Worm (Caenorhabditis elegans) whole organism, L1 larva: ENCODE results near the gene srh-186.

ENCODE experiments used
- C16A3.4 ChIP-seq: fragments of 150-350 bp; optimal IDR thresholded peaks from 2 replicates; lab custom pipeline; 2014; ENCODE audit warnings: missing biosample characterization, missing genetic modification characterization
- F16B12.6 ChIP-seq: fragments of 150-350 bp; optimal IDR thresholded peaks from 2 replicates; lab custom pipeline; 2014; ENCODE audit warnings: missing biosample characterization, missing genetic modification characterization
- Y116A8C.19 ChIP-seq: sonication (generic microtip); optimal IDR thresholded peaks from 2 replicates; lab custom pipeline; 2016; ENCODE audit warnings: missing compliant biosample characterization, missing genetic modification characterization, borderline replicate concordance
- aha-1 ChIP-seq: fragments of 150-350 bp; optimal IDR thresholded peaks from 2 replicates; lab custom pipeline; 2014; ENCODE audit warnings: missing biosample characterization, missing genetic modification characterization
- aly-2 ChIP-seq: fragments of 150-350 bp; optimal IDR thresholded peaks from 2 replicates; lab custom pipeline; 2014; ENCODE audit warnings: missing biosample characterization, missing genetic modification characterization
- ama-1 ChIP-seq: fragments of 150-350 bp; optimal IDR thresholded peaks from 2 replicates; lab custom pipeline; 2014
- blmp-1 ChIP-seq: fragments of 150-350 bp; optimal IDR thresholded peaks from 2 replicates; lab custom pipeline; 2014; ENCODE audit warnings: missing biosample characterization, missing genetic modification characterization
- ceh-88 ChIP-seq: fragments of 200-800 bp; sonication (Bioruptor generic); IDR thresholded peaks from 2 replicates; pipeline ENCODE4 v1.3.6; 2022; ENCODE audit warnings: missing genetic modification characterization, missing compliant biosample characterization
- ceh-90 ChIP-seq: sonication (generic microtip); optimal IDR thresholded peaks from 2 replicates; lab custom pipeline; 2016; ENCODE audit warnings: missing genetic modification characterization, missing compliant biosample characterization
- ces-1 ChIP-seq: fragments of 150-350 bp; optimal IDR thresholded peaks from 2 replicates; lab custom pipeline; 2014; ENCODE audit warnings: missing biosample characterization, missing genetic modification reagents, missing genetic modification characterization
- dpl-1 ChIP-seq, 3 experiments: fragments of 150-350 bp in 2 of 3; sonication (generic microtip) in 1 of 3; optimal IDR thresholded peaks; 2 replicates each; lab custom pipeline; 2014 to 2017; ENCODE audit warnings: missing biosample characterization in 3 of 3, missing genetic modification characterization in 3 of 3, missing genetic modification reagents in 3 of 3
- efl-1 ChIP-seq, 4 experiments: fragments of 150-350 bp; optimal IDR thresholded peaks in 3 of 4; peaks in 1 of 4; 1 replicate in 1 of 4; 2 replicates in 3 of 4; lab custom pipeline; 2014; ENCODE audit warnings: missing biosample characterization in 2 of 4, missing genetic modification characterization in 2 of 4, missing genetic modification reagents in 2 of 4
- egl-27 ChIP-seq, 2 experiments: fragments of 150-350 bp in 1 of 2; sonication (generic microtip); optimal IDR thresholded peaks; 3 replicates each; lab custom pipeline; 2017 to 2018; ENCODE audit warnings: missing biosample characterization in 2 of 2, missing genetic modification characterization in 2 of 2, missing genetic modification reagents in 2 of 2
- elt-2 ChIP-seq: sonication (generic microtip); optimal IDR thresholded peaks from 2 replicates; lab custom pipeline; 2016; ENCODE audit warnings: missing genetic modification characterization, mild to moderate bottlenecking, inconsistent platforms, missing compliant biosample characterization, missing genetic modification reagents
- elt-3 ChIP-seq, 6 experiments: fragments of 150-350 bp in 1 of 6; sonication (generic microtip); optimal IDR thresholded peaks; 2 replicates each; lab custom pipeline; 2017 to 2018; ENCODE audit warnings: missing biosample characterization in 6 of 6, missing genetic modification characterization in 6 of 6, inconsistent platforms in 1 of 6
- fkh-10 ChIP-seq: sonication (generic microtip); optimal IDR thresholded peaks from 2 replicates; lab custom pipeline; 2017; ENCODE audit warnings: missing biosample characterization, missing genetic modification reagents, missing genetic modification characterization
- fkh-4 ChIP-seq: sonication (generic microtip); optimal IDR thresholded peaks from 2 replicates; lab custom pipeline; 2016; ENCODE audit warnings: missing compliant biosample characterization, missing genetic modification characterization, borderline replicate concordance
- fkh-8 ChIP-seq: sonication (generic microtip); optimal IDR thresholded peaks from 2 replicates; lab custom pipeline; 2016; ENCODE audit warnings: mild to moderate bottlenecking, missing genetic modification characterization, missing compliant biosample characterization
- fos-1 ChIP-seq: fragments of 150-350 bp; optimal IDR thresholded peaks from 2 replicates; lab custom pipeline; 2014; ENCODE audit warnings: missing biosample characterization, missing genetic modification characterization
- grh-1 ChIP-seq: fragments of 200-800 bp; sonication (Bioruptor generic); IDR thresholded peaks from 2 replicates; pipeline ENCODE4 v1.3.6; 2022; ENCODE audit warnings: missing genetic modification reagents, missing genetic modification characterization, missing compliant biosample characterization
- hlh-17 ChIP-seq: fragments of 200-800 bp; sonication (Bioruptor generic); optimal IDR thresholded peaks from 2 replicates; lab custom pipeline; 2018; ENCODE audit warnings: missing genetic modification characterization, mild to moderate bottlenecking, missing compliant biosample characterization, moderate library complexity, borderline replicate concordance
- irx-1 ChIP-seq: sonication (generic microtip); optimal IDR thresholded peaks from 2 replicates; lab custom pipeline; 2016; ENCODE audit warnings: missing genetic modification characterization, missing compliant biosample characterization
- lin-35 ChIP-seq, 2 experiments: fragments of 150-350 bp; optimal IDR thresholded peaks; 2 replicates each; lab custom pipeline; 2014; ENCODE audit warnings: missing biosample characterization in 2 of 2, missing genetic modification characterization in 2 of 2, missing genetic modification reagents in 2 of 2
- mab-9 ChIP-seq: fragments of 200-800 bp; sonication (Bioruptor generic); IDR thresholded peaks from 2 replicates; pipeline ENCODE4 v1.3.6; 2022; ENCODE audit warnings: missing genetic modification reagents, missing genetic modification characterization, missing compliant biosample characterization
- mdl-1 ChIP-seq, 2 experiments: fragments of 150-350 bp; optimal IDR thresholded peaks; 2 replicates each; lab custom pipeline; 2014 to 2017; ENCODE audit warnings: missing biosample characterization in 2 of 2, missing genetic modification characterization in 2 of 2, inconsistent platforms in 1 of 2
- mef-2 ChIP-seq: fragments of 150-350 bp; optimal IDR thresholded peaks from 2 replicates; lab custom pipeline; 2014; ENCODE audit warnings: missing biosample characterization, missing genetic modification characterization
- mep-1 ChIP-seq: fragments of 150-350 bp; optimal IDR thresholded peaks from 2 replicates; lab custom pipeline; 2014; ENCODE audit warnings: missing biosample characterization, missing genetic modification characterization
- nhr-12 ChIP-seq: sonication (generic microtip); optimal IDR thresholded peaks from 2 replicates; lab custom pipeline; 2017; ENCODE audit warnings: missing biosample characterization, missing genetic modification characterization
- nhr-20 ChIP-seq: sonication (generic microtip); optimal IDR thresholded peaks from 2 replicates; lab custom pipeline; 2016; ENCODE audit warnings: mild to moderate bottlenecking, missing genetic modification characterization, missing compliant biosample characterization
- nhr-237 ChIP-seq: fragments of 150-350 bp; optimal IDR thresholded peaks from 2 replicates; lab custom pipeline; 2014; ENCODE audit warnings: missing biosample characterization, missing genetic modification characterization
- nhr-28 ChIP-seq: fragments of 150-350 bp; optimal IDR thresholded peaks from 2 replicates; lab custom pipeline; 2014; ENCODE audit warnings: missing biosample characterization, missing genetic modification characterization
- nhr-47 ChIP-seq: sonication (generic microtip); optimal IDR thresholded peaks from 2 replicates; lab custom pipeline; 2016; ENCODE audit warnings: mild to moderate bottlenecking, missing genetic modification characterization, moderate library complexity, missing compliant biosample characterization
- nhr-71 ChIP-seq: sonication (generic microtip); optimal IDR thresholded peaks from 2 replicates; lab custom pipeline; 2016; ENCODE audit warnings: mild to moderate bottlenecking, missing genetic modification characterization, moderate library complexity, missing compliant biosample characterization
- nhr-76 ChIP-seq: sonication (generic microtip); optimal IDR thresholded peaks from 2 replicates; lab custom pipeline; 2017; ENCODE audit warnings: missing biosample characterization, missing genetic modification characterization
- nhr-84 ChIP-seq: sonication (generic microtip); optimal IDR thresholded peaks from 2 replicates; lab custom pipeline; 2017; ENCODE audit warnings: missing biosample characterization, missing genetic modification characterization
- nhr-85 ChIP-seq: sonication (generic microtip); peaks from one replicate; lab custom pipeline; 2016; ENCODE audit warnings: missing genetic modification characterization, inconsistent platforms, missing compliant biosample characterization
- nhr-90 ChIP-seq: sonication (generic microtip); optimal IDR thresholded peaks from 2 replicates; lab custom pipeline; 2016; ENCODE audit warnings: mild to moderate bottlenecking, missing genetic modification characterization, missing compliant biosample characterization; ENCODE audit not compliant: poor library complexity
- pqm-1 ChIP-seq: sonication (generic microtip); optimal IDR thresholded peaks from 3 replicates; lab custom pipeline; 2017; ENCODE audit warnings: missing biosample characterization, missing genetic modification characterization
- skn-1 ChIP-seq: fragments of 150-350 bp; optimal IDR thresholded peaks from 2 replicates; lab custom pipeline; 2014; ENCODE audit warnings: missing biosample characterization, missing genetic modification characterization
- snpc-4 ChIP-seq: fragments of 150-350 bp; optimal IDR thresholded peaks from 2 replicates; lab custom pipeline; 2014; ENCODE audit warnings: missing biosample characterization, missing genetic modification characterization
- sox-4 ChIP-seq: sonication (generic microtip); optimal IDR thresholded peaks from 2 replicates; lab custom pipeline; 2016; ENCODE audit warnings: missing genetic modification characterization, missing compliant biosample characterization
- sptf-1 ChIP-seq: fragments of 150-350 bp; optimal IDR thresholded peaks from 2 replicates; lab custom pipeline; 2014; ENCODE audit warnings: missing biosample characterization, missing genetic modification characterization
- sup-37 ChIP-seq: fragments of 200-800 bp; sonication (Bioruptor generic); optimal IDR thresholded peaks from 2 replicates; lab custom pipeline; 2018; ENCODE audit warnings: mild to moderate bottlenecking, missing genetic modification characterization, missing compliant biosample characterization
- swsn-7 ChIP-seq: sonication (generic microtip); optimal IDR thresholded peaks from 2 replicates; lab custom pipeline; 2016; ENCODE audit warnings: missing genetic modification characterization, missing compliant biosample characterization
- tbx-2 ChIP-seq: sonication (generic microtip); optimal IDR thresholded peaks from 2 replicates; lab custom pipeline; 2016; ENCODE audit warnings: missing genetic modification characterization, missing compliant biosample characterization
- unc-30 ChIP-seq: sonication (generic microtip); optimal IDR thresholded peaks from 2 replicates; lab custom pipeline; 2017; ENCODE audit warnings: missing biosample characterization, missing genetic modification characterization
- unc-62 ChIP-seq: fragments of 150-350 bp; optimal IDR thresholded peaks from 2 replicates; lab custom pipeline; 2014; ENCODE audit warnings: missing biosample characterization, missing genetic modification reagents, missing genetic modification characterization
- unc-86 ChIP-seq: sonication (generic microtip); optimal IDR thresholded peaks from 2 replicates; lab custom pipeline; 2016; ENCODE audit warnings: missing genetic modification characterization, missing compliant biosample characterization
- unc-98 ChIP-seq: fragments of 200-800 bp; sonication (Bioruptor generic); IDR thresholded peaks from 2 replicates; pipeline ENCODE4 v1.3.6; 2022; ENCODE audit warnings: missing genetic modification characterization, missing compliant biosample characterization
- vab-15 ChIP-seq: sonication (generic microtip); optimal IDR thresholded peaks from 2 replicates; lab custom pipeline; 2017; ENCODE audit warnings: missing genotype, mild to moderate bottlenecking, missing genetic modification characterization, missing compliant biosample characterization
- xbp-1 ChIP-seq: sonication (generic microtip); optimal IDR thresholded peaks from 2 replicates; lab custom pipeline; 2016; ENCODE audit warnings: missing genetic modification characterization, missing compliant biosample characterization
- zag-1 ChIP-seq: fragments of 150-350 bp; optimal IDR thresholded peaks from 2 replicates; lab custom pipeline; 2014; ENCODE audit warnings: missing biosample characterization, missing genetic modification characterization
- zip-4 ChIP-seq: fragments of 200-800 bp; sonication (Bioruptor generic); optimal IDR thresholded peaks from 2 replicates; lab custom pipeline; 2018; ENCODE audit warnings: mild to moderate bottlenecking, missing genetic modification characterization, moderate library complexity, missing compliant biosample characterization

Gene srh-186

ce11 chrV:16000433-16000832 lies 44.8 kb downstream of the srh-186 start, which contains the start of gene nhr-50 (continued):
- TF ChIP-seq dpl-1 (GFP tag; optimal IDR thresholded peaks at IDR 0.05; lab: Kevin White, UChicago) (peak in 1 of 3 experiments; percentile 30), C16A3.4 (tag; lab: Kevin White, UChicago) (no peak), swsn-7 (peak; percentile 36), snpc-4 (tag; lab: Kevin White, UChicago) (peak; percentile 5), mep-1 (tag; lab: Kevin White, UChicago) (peak; percentile 25), ceh-90 (tag; lab: Kevin White, UChicago) (no peak), nhr-28 (no peak), aha-1 (no peak), vab-15 (no peak), fkh-10 (GFP tag; lab: Kevin White, UChicago) (no peak), tbx-2 (peak; percentile 11), fkh-4 (tag; lab: Kevin White, UChicago) (no peak), grh-1 (no peak), unc-30 (tag; lab: Kevin White, UChicago) (no peak), unc-86 (no peak), mab-9 (GFP tag; lab: Robert Waterston, UW) (no peak), F16B12.6 (tag; lab: Kevin White, UChicago) (no peak), sup-37 (GFP tag; lab: Kevin White, UChicago) (no peak), ama-1 (lab: Kevin White, UChicago) (no peak), nhr-84 (tag; lab: Kevin White, UChicago) (no peak), pqm-1 (tag; lab: Kevin White, UChicago) (no peak), ceh-88 (GFP tag; lab: Robert Waterston, UW) (no peak), zag-1 (tag; lab: Kevin White, UChicago) (no peak), zip-4 (GFP tag; lab: Kevin White, UChicago) (no peak), mef-2 (no peak), skn-1 (tag; lab: Kevin White, UChicago) (peak; percentile 69), nhr-47 (tag; lab: Kevin White, UChicago) (peak; percentile 61), elt-3 (tag; optimal IDR thresholded peaks at IDR 0.05; lab: Kevin White, UChicago) (peak in 1 of 6 experiments; percentile 21), hlh-17 (no peak), Y116A8C.19 (tag; lab: Kevin White, UChicago) (no peak), blmp-1 (tag; lab: Kevin White, UChicago) (peak; percentile 88), nhr-90 (tag; lab: Kevin White, UChicago) (peak; percentile 36), fkh-8 (peak; percentile 88), nhr-71 (tag; lab: Kevin White, UChicago) (peak; percentile 81), unc-62 (GFP tag; lab: Kevin White, UChicago) (no peak), mdl-1 (tag; optimal IDR thresholded peaks at IDR 0.05; lab: Kevin White, UChicago) (peak in 1 of 2 experiments; percentile 53), nhr-85 (tag; lab: Kevin White, UChicago) (peak; percentile 85), efl-1 (optimal IDR thresholded peaks at IDR 0.05; lab: Kevin White, UChicago) (peak; percentile 28 to 36), efl-1 (GFP tag; optimal IDR thresholded peaks at IDR 0.05 in 1 of 2; lab: Kevin White, UChicago) (peak; percentile 15 to 95), fos-1 (tag; lab: Kevin White, UChicago) (peak; percentile 91), sox-4 (tag; lab: Kevin White, UChicago) (peak; percentile 7), egl-27 (tag; optimal IDR thresholded peaks at IDR 0.05; lab: Kevin White, UChicago) (peak in 1 of 2 experiments; percentile 26), nhr-76 (tag; lab: Kevin White, UChicago) (no peak), xbp-1 (tag; lab: Kevin White, UChicago) (peak; percentile 17), lin-35 (GFP tag; optimal IDR thresholded peaks at IDR 0.05; lab: Kevin White, UChicago) (peak; percentile 13 to 27), ces-1 (no peak), sptf-1 (tag; lab: Kevin White, UChicago) (no peak), nhr-20 (peak; percentile 70), nhr-12 (tag; lab: Kevin White, UChicago) (no peak), aly-2 (tag; lab: Kevin White, UChicago) (no peak), irx-1 (tag; lab: Kevin White, UChicago) (no peak), nhr-237 (tag; lab: Kevin White, UChicago) (peak; percentile 18), elt-2 (peak; percentile 83), unc-98 (GFP tag; lab: Robert Waterston, UW) (no peak)
